Fruit fly (Drosophila melanogaster): Measurements from ENCODE around the gene CG32365.
A peak's percentile ranks its signal among the peaks of the same experiment; 100 is the strongest.

CG32365 gene

DNA sequence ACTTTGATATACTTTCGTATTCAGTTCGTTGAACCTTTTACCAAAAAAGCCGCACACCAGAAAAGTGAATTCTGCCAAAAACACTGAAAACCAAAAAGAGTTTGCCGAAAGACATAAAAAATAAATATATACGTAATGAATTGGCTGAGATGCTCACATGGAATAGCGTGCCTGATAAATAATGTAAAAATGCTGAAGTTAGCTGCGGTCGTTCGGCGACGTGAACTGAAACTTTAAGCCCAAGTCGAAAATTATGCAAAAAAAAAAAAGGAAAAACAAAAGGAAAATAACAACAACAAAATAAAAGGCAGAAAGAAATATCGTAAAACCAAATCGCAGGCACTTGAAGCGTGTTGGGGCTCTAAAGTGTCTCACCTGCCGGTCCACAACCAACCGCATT is 10.8 kb downstream of the CG32365 start:
- no peak for TF ChIP-seq eyg (GFP tag; optimal IDR thresholded peaks at IDR 0.05)

DNA sequence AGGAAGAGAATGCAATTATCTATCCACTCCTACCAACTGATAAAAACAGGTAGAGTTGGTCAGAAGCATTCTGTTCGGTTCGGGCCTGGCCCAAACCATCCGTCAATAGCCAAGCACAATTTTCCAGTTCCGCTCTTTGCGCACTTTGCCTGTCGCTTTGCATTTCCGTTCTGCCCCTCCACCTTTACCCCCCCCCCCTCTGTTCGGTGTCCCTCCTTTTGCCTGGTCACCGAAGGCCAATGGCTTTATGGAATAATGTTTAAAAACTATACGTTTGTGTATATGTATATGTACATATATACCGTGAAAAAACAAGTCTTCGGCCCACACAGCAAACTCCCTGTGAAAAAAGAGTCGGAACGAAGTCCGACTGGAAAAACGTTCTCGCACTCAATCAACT is 12.3 kb downstream of the CG32365 start:
- TF ChIP-seq CkIIα-i1 (GFP tag; IDR thresholded peaks at IDR 0.05) (no peak), CG31224 (GFP tag; IDR thresholded peaks at IDR 0.05) (no peak), CG10431 (GFP tag; optimal IDR thresholded peaks at IDR 0.05) (no peak), CG11504 (tag; optimal IDR thresholded peaks at IDR 0.05) (no peak), Scr (GFP tag; IDR thresholded peaks at IDR 0.05; ENCODE audit: partially characterized antibody) (no peak), vfl (GFP tag; optimal IDR thresholded peaks at IDR 0.05) (no peak), dati (GFP tag; IDR thresholded peaks at IDR 0.05) (no peak), CG3726 (GFP tag; IDR thresholded peaks at IDR 0.05) (no peak), kni (GFP tag; optimal IDR thresholded peaks at IDR 0.05) (peak; percentile 18), CG8765 (GFP tag; IDR thresholded peaks at IDR 0.05) (no peak), sob (GFP tag; IDR thresholded peaks at IDR 0.05) (no peak), zen2 (GFP tag; IDR thresholded peaks at IDR 0.05; ENCODE audit: partially characterized antibody) (0 out of 3 replicates have a peak, but pooled peaks have one; percentile 13), shn (GFP tag; optimal IDR thresholded peaks at IDR 0.05) (no peak), Meics (GFP tag; optimal IDR thresholded peaks at IDR 0.05) (no peak), crol (GFP tag; IDR thresholded peaks at IDR 0.05) (peak; percentile 70), CG12071 (GFP tag; optimal IDR thresholded peaks at IDR 0.05) (no peak), Myb (GFP tag; optimal IDR thresholded peaks at IDR 0.05) (no peak), CG18764 (GFP tag; optimal IDR thresholded peaks at IDR 0.05) (no peak), CG9876 (GFP tag; optimal IDR thresholded peaks at IDR 0.05) (no peak)

DNA sequence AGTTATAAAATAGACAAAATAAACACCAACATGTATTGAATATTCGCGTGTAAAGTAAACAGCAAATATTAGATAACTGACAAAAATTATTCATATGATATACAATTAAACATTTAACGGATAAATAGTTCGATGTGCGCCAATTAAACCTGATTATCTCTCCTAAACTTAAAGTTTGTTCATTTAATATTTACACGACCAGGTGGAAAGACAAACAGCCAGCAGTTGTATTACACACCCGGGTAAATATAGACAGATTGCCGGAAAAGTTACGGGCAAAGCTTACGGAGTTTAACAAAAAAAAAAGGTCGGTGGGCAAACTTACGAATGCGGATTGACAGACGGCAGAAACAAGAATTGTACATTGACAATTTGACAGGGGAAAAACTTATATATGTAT is 13.3 kb downstream of the CG32365 start:
- TF ChIP-seq E2f2 (GFP tag; IDR thresholded peaks at IDR 0.05), result peak; percentile 52
- peak; percentile 85 for TF ChIP-seq CG12769 (tag; optimal IDR thresholded peaks at IDR 0.05)
- peak; percentile 47; the same call in 1 of the 2 replicates for TF ChIP-seq ranshi (GFP tag; IDR thresholded peaks at IDR 0.05)
- TF ChIP-seq Med (GFP tag), result peak; percentile 89
- no peak; the same call in 2 of the 3 replicates for TF ChIP-seq tgo (GFP tag; IDR thresholded peaks at IDR 0.05)
- TF ChIP-seq CG30020 (tag; optimal IDR thresholded peaks at IDR 0.05), result no peak
- peak; percentile 59 for TF ChIP-seq CG11696 (GFP tag; IDR thresholded peaks at IDR 0.05)
- peak; percentile 1 for TF ChIP-seq Six4 (GFP tag; optimal IDR thresholded peaks at IDR 0.05)
- TF ChIP-seq NK7.1 (GFP tag; optimal IDR thresholded peaks at IDR 0.05), result peak; percentile 56
- TF ChIP-seq CG2199 (GFP tag; IDR thresholded peaks at IDR 0.05), result no peak
- TF ChIP-seq Fer3 (tag; optimal IDR thresholded peaks at IDR 0.05), result peak; percentile 81
- TF ChIP-seq jumu (GFP tag; optimal IDR thresholded peaks at IDR 0.05), result no peak
- no peak for TF ChIP-seq Atf3 (GFP tag; optimal IDR thresholded peaks at IDR 0.05)
- peak in 1 of 2 experiments; percentile 1 for TF ChIP-seq chif (GFP tag; optimal IDR thresholded peaks at IDR 0.05)
- no peak for TF ChIP-seq Dp (GFP tag; optimal IDR thresholded peaks at IDR 0.05)
- peak; percentile 33 for TF ChIP-seq Hey (tag; optimal IDR thresholded peaks at IDR 0.05)
- no peak for TF ChIP-seq pnt (GFP tag; optimal IDR thresholded peaks at IDR 0.05)
- TF ChIP-seq yki (optimal IDR thresholded peaks at IDR 0.05), result no peak
- no peak for TF ChIP-seq Neu2 (GFP tag; optimal IDR thresholded peaks at IDR 0.05; ENCODE audit: borderline replicate concordance)
- no peak for TF ChIP-seq ap (GFP tag; IDR thresholded peaks at IDR 0.05)
- peak; percentile 18 for TF ChIP-seq Mad (GFP tag; optimal IDR thresholded peaks at IDR 0.05)
- no peak for TF ChIP-seq CG13287 (GFP tag; IDR thresholded peaks at IDR 0.05; ENCODE audit: partially characterized antibody)
- TF ChIP-seq CG6854 (GFP tag; optimal IDR thresholded peaks at IDR 0.05), result peak; percentile 80
- no peak for TF ChIP-seq pum (GFP tag; optimal IDR thresholded peaks at IDR 0.05)
- peak; percentile 94 for TF ChIP-seq CG7987 (GFP tag; optimal IDR thresholded peaks at IDR 0.05)
- peak; percentile 46 for TF ChIP-seq CG2875 (GFP tag; optimal IDR thresholded peaks at IDR 0.05)
- no peak for TF ChIP-seq sr (GFP tag; IDR thresholded peaks at IDR 0.05)
- TF ChIP-seq h (optimal IDR thresholded peaks at IDR 0.05), result no peak
- TF ChIP-seq CG15269 (tag; optimal IDR thresholded peaks at IDR 0.05), result peak; percentile 85
- TF ChIP-seq hbn (GFP tag; IDR thresholded peaks at IDR 0.05; ENCODE audit: partially characterized antibody), result no peak
- TF ChIP-seq zfh1 (GFP tag; IDR thresholded peaks at IDR 0.05), result no peak

Data from whole organism, embryonic.